Worm (Caenorhabditis elegans): ENCODE data around the gene sru-36.

DNA sequence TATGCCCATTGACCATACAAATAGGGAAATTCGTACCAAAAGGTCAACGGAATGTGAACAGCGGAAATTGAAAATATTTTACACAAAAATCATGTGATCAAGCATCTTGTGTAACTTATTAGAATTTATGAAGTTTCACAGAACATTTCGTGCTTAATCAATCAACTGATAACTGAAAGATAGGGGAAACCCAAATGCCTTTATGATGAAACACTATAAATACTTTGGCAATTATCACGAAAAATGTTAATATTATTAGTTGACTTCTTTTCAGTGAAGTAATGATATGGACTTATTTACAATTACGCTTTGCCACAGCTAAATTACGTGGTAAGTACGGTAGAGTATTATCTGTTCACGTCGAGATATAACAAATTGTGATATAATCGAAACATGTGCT, 15.5 kb downstream of the sru-36 start:
- TF ChIP-seq dao-5 (tag; optimal IDR thresholded peaks at IDR 0.05) = no peak
- no peak for TF ChIP-seq him-1 (tag; optimal IDR thresholded peaks at IDR 0.05)
- no peak for TF ChIP-seq W03F9.2 (tag; optimal IDR thresholded peaks at IDR 0.05)

Data from whole organism, L4/young adult.